Fruit fly (Drosophila melanogaster): ENCODE measurements around the gene pch2.

pch2 gene

dm6 chr3R:8517752-8518185 lies 43.8 kb downstream of the pch2 start, which contains the start of gene CG11737 (continued):
- peak; percentile 44 for TF ChIP-seq CG6808 (GFP tag; optimal IDR thresholded peaks at IDR 0.05)
- TF ChIP-seq CG6854 (GFP tag; optimal IDR thresholded peaks at IDR 0.05): no peak
- TF ChIP-seq Hr4 (GFP tag; optimal IDR thresholded peaks at IDR 0.05): peak; percentile 1
- no peak for TF ChIP-seq cyc (GFP tag; optimal IDR thresholded peaks at IDR 0.05)
- no peak for TF ChIP-seq achi (GFP tag; optimal IDR thresholded peaks at IDR 0.05)
- no peak for TF ChIP-seq eg (GFP tag; IDR thresholded peaks at IDR 0.05)
- peak; percentile 9; the same call in 1 of the 2 replicates for TF ChIP-seq Gug (GFP tag; IDR thresholded peaks at IDR 0.05)
- TF ChIP-seq CG11294 (GFP tag; IDR thresholded peaks at IDR 0.05): no peak
- peak; percentile 57 for TF ChIP-seq CG1621 (tag; optimal IDR thresholded peaks at IDR 0.05)
- peak; percentile 56 for TF ChIP-seq CG9139 (GFP tag; optimal IDR thresholded peaks at IDR 0.05)
- peak; percentile 20; the same call in 1 of the 3 replicates for TF ChIP-seq CG8119 (GFP tag; IDR thresholded peaks at IDR 0.05)
- TF ChIP-seq esn (GFP tag; optimal IDR thresholded peaks at IDR 0.05): no peak
- peak; percentile 47 to 65 for TF ChIP-seq ss (GFP tag; optimal IDR thresholded peaks at IDR 0.05)
- TF ChIP-seq Sox102F (GFP tag; optimal IDR thresholded peaks at IDR 0.05): no peak
- peak; percentile 21 for TF ChIP-seq net (GFP tag; optimal IDR thresholded peaks at IDR 0.05)
- TF ChIP-seq Blimp-1 (GFP tag; optimal IDR thresholded peaks at IDR 0.05): no peak
- peak; percentile 30 for TF ChIP-seq CG8319 (GFP tag; optimal IDR thresholded peaks at IDR 0.05)
- TF ChIP-seq topi (GFP tag; optimal IDR thresholded peaks at IDR 0.05): no peak
- peak; percentile 93 for TF ChIP-seq fkh (GFP tag; optimal IDR thresholded peaks at IDR 0.05)
- TF ChIP-seq Sox15 (GFP tag; optimal IDR thresholded peaks at IDR 0.05): no peak
- TF ChIP-seq Ets96B (tag; optimal IDR thresholded peaks at IDR 0.05): peak; percentile 4
- TF ChIP-seq CG31627 (GFP tag; optimal IDR thresholded peaks at IDR 0.05): no peak
- no peak for TF ChIP-seq Eip93F (GFP tag; optimal IDR thresholded peaks at IDR 0.05)
- TF ChIP-seq CG8632 (GFP tag; optimal IDR thresholded peaks at IDR 0.05): no peak
- no peak for TF ChIP-seq Ets21C (GFP tag; optimal IDR thresholded peaks at IDR 0.05)
- no peak for TF ChIP-seq pdm3 (GFP tag; optimal IDR thresholded peaks at IDR 0.05)
- TF ChIP-seq CG11902 (GFP tag; optimal IDR thresholded peaks at IDR 0.05): no peak
- no peak for TF ChIP-seq CG6792 (GFP tag; optimal IDR thresholded peaks at IDR 0.05)
- TF ChIP-seq CG7368 (GFP tag; optimal IDR thresholded peaks at IDR 0.05): no peak
- TF ChIP-seq dsx (GFP tag; optimal IDR thresholded peaks at IDR 0.05; ENCODE audit: poor library complexity, severe bottlenecking): no peak
- TF ChIP-seq CG16779 (tag; optimal IDR thresholded peaks at IDR 0.05): no peak
- TF ChIP-seq CG6276 (GFP tag; optimal IDR thresholded peaks at IDR 0.05): peak; percentile 42
- TF ChIP-seq Lpt (GFP tag; optimal IDR thresholded peaks at IDR 0.05): peak; percentile 11
- TF ChIP-seq acj6 (GFP tag; optimal IDR thresholded peaks at IDR 0.05): no peak
- TF ChIP-seq Eip75B (GFP tag; optimal IDR thresholded peaks at IDR 0.05): no peak

- TF ChIP-seq topi (GFP tag; optimal IDR thresholded peaks at IDR 0.05) (no peak), Gug (GFP tag; IDR thresholded peaks at IDR 0.05) (no peak), dsx (GFP tag; optimal IDR thresholded peaks at IDR 0.05; ENCODE audit: poor library complexity, severe bottlenecking) (no peak), CG3032 (tag; optimal IDR thresholded peaks at IDR 0.05) (no peak), CG8319 (GFP tag; optimal IDR thresholded peaks at IDR 0.05) (no peak), OdsH (GFP tag; optimal IDR thresholded peaks at IDR 0.05) (no peak), Blimp-1 (GFP tag; optimal IDR thresholded peaks at IDR 0.05) (no peak)
These were observed 48.6 kb downstream of the pch2 start, which contains the start of gene Or85c for dm6 chr3R:8512922-8513321. Or85c (minus strand) TSS chr3R:8513022.

- TF ChIP-seq Eip93F (GFP tag; optimal IDR thresholded peaks at IDR 0.05) (no peak), cyc (GFP tag; optimal IDR thresholded peaks at IDR 0.05) (no peak), fd85E (GFP tag; optimal IDR thresholded peaks at IDR 0.05) (no peak), Met (GFP tag; optimal IDR thresholded peaks at IDR 0.05) (no peak), CG9139 (GFP tag; optimal IDR thresholded peaks at IDR 0.05) (no peak), Eip75B (GFP tag; optimal IDR thresholded peaks at IDR 0.05) (no peak), Ets96B (tag; optimal IDR thresholded peaks at IDR 0.05) (no peak), CG34406 (GFP tag; optimal IDR thresholded peaks at IDR 0.05) (no peak), Hr39 (GFP tag; optimal IDR thresholded peaks at IDR 0.05) (no peak), Hr4 (GFP tag; optimal IDR thresholded peaks at IDR 0.05) (no peak), svp (GFP tag) (no peak), acj6 (GFP tag; optimal IDR thresholded peaks at IDR 0.05) (no peak), CG6792 (GFP tag; optimal IDR thresholded peaks at IDR 0.05) (no peak), Gug (GFP tag; IDR thresholded peaks at IDR 0.05) (no peak), net (GFP tag; optimal IDR thresholded peaks at IDR 0.05) (no peak), Eip78C (GFP tag) (no peak)
These were observed 50.3 kb downstream of the pch2 start, which contains the start of gene Or85b for dm6 chr3R:8511258-8511657. Or85b (minus strand) TSS chr3R:8511358.
